Fruit fly (Drosophila melanogaster): Measurements from ENCODE around the gene Sec16.

The Sec16 gene

dm6 chrX:12579506-12579999 lies 16.3 kb upstream of the Sec16 start (continued):
- no peak for TF ChIP-seq Dll (GFP tag; IDR thresholded peaks at IDR 0.05; ENCODE audit: partially characterized antibody)
- TF ChIP-seq Med (GFP tag) = peak; percentile 99
- no peak for TF ChIP-seq Bgb (GFP tag; IDR thresholded peaks at IDR 0.05; ENCODE audit: partially characterized antibody)
- no peak for TF ChIP-seq knrl (GFP tag; IDR thresholded peaks at IDR 0.05; ENCODE audit: partially characterized antibody)
- peak; percentile 96 for TF ChIP-seq CG11695 (GFP tag; IDR thresholded peaks at IDR 0.05)
- TF ChIP-seq zen (tag; optimal IDR thresholded peaks at IDR 0.05) = peak; percentile 74
- TF ChIP-seq CG5180 (GFP tag; optimal IDR thresholded peaks at IDR 0.05) = peak; percentile 86
- TF ChIP-seq CG17612 (GFP tag; IDR thresholded peaks at IDR 0.05) = peak; percentile 75
- TF ChIP-seq CG1647 (GFP tag; optimal IDR thresholded peaks at IDR 0.05) = peak; percentile 90
- peak; percentile 72; the same call in 2 of the 3 replicates for TF ChIP-seq CG6175 (GFP tag; IDR thresholded peaks at IDR 0.05)
- TF ChIP-seq az2 (GFP tag; optimal IDR thresholded peaks at IDR 0.05) = peak; percentile 93
- peak; percentile 43; the same call in 1 of the 2 replicates for TF ChIP-seq CG4360 (GFP tag; IDR thresholded peaks at IDR 0.05)
- peak; percentile 95 for TF ChIP-seq CG12391 (tag; optimal IDR thresholded peaks at IDR 0.05)
- TF ChIP-seq mam (GFP tag; optimal IDR thresholded peaks at IDR 0.05) = peak; percentile 85
- TF ChIP-seq lab (GFP tag; optimal IDR thresholded peaks at IDR 0.05) = peak; percentile 98
- no peak for TF ChIP-seq zen2 (GFP tag; IDR thresholded peaks at IDR 0.05; ENCODE audit: partially characterized antibody)
- peak; percentile 71; the same call in 1 of the 2 replicates for TF ChIP-seq Lim3 (GFP tag; IDR thresholded peaks at IDR 0.05)
- peak; percentile 84 for TF ChIP-seq CG4404 (GFP tag; IDR thresholded peaks at IDR 0.05)
- peak; percentile 83 for TF ChIP-seq ara (GFP tag; IDR thresholded peaks at IDR 0.05)
- TF ChIP-seq C15 (GFP tag; IDR thresholded peaks at IDR 0.05) = peak; percentile 85
- TF ChIP-seq eyg (GFP tag; optimal IDR thresholded peaks at IDR 0.05) = peak; percentile 95
- peak; percentile 79 for TF ChIP-seq cato (GFP tag; optimal IDR thresholded peaks at IDR 0.05; ENCODE audit: borderline replicate concordance)
- TF ChIP-seq Gsc (GFP tag; IDR thresholded peaks at IDR 0.05) = peak; percentile 75
- peak; percentile 92 to 98 for TF ChIP-seq Hr51 (GFP tag; optimal IDR thresholded peaks at IDR 0.05)
- TF ChIP-seq CG11504 (tag; optimal IDR thresholded peaks at IDR 0.05) = peak; percentile 97
- peak; percentile 95 for TF ChIP-seq CG6854 (GFP tag; optimal IDR thresholded peaks at IDR 0.05)
- TF ChIP-seq CrebB (tag; optimal IDR thresholded peaks at IDR 0.05) = peak; percentile 89
- TF ChIP-seq HmgD (GFP tag; optimal IDR thresholded peaks at IDR 0.05) = peak; percentile 86
- peak; percentile 88 for TF ChIP-seq Taf1 (GFP tag; IDR thresholded peaks at IDR 0.05)
- peak; percentile 96 for TF ChIP-seq CG9727 (GFP tag; optimal IDR thresholded peaks at IDR 0.05)
- peak; percentile 96 for TF ChIP-seq Atf6 (GFP tag; IDR thresholded peaks at IDR 0.05)
- TF ChIP-seq CG4730 (GFP tag; IDR thresholded peaks at IDR 0.05) = peak; percentile 86
- TF ChIP-seq hb (GFP tag; IDR thresholded peaks at IDR 0.05; ENCODE audit: partially characterized antibody) = no peak
- no peak for TF ChIP-seq unc-4 (GFP tag; IDR thresholded peaks at IDR 0.05; ENCODE audit: partially characterized antibody)
- peak; percentile 97 for TF ChIP-seq Dek (tag; optimal IDR thresholded peaks at IDR 0.05)
- peak; percentile 97 for TF ChIP-seq CHES-1-like (GFP tag; optimal IDR thresholded peaks at IDR 0.05)
- 0 out of 3 replicates have a peak, but pooled peaks have one; percentile 10 for TF ChIP-seq CG14860 (GFP tag; IDR thresholded peaks at IDR 0.05; ENCODE audit: partially characterized antibody)
- TF ChIP-seq CG12155 (GFP tag; optimal IDR thresholded peaks at IDR 0.05) = peak; percentile 92
- TF ChIP-seq E2f2 (GFP tag; IDR thresholded peaks at IDR 0.05) = peak; percentile 77
- TF ChIP-seq cwo (GFP tag; optimal IDR thresholded peaks at IDR 0.05) = peak; percentile 94
- no peak for TF ChIP-seq inv (GFP tag; IDR thresholded peaks at IDR 0.05; ENCODE audit: partially characterized antibody)
- TF ChIP-seq CG1233 (GFP tag; optimal IDR thresholded peaks at IDR 0.05) = peak; percentile 93
- peak; percentile 87 for TF ChIP-seq otp (GFP tag; IDR thresholded peaks at IDR 0.05)
- TF ChIP-seq BtbVII (GFP tag; optimal IDR thresholded peaks at IDR 0.05) = peak; percentile 98
- TF ChIP-seq Hand (GFP tag; optimal IDR thresholded peaks at IDR 0.05) = peak; percentile 93
- peak; percentile 97 for TF ChIP-seq pb (GFP tag; optimal IDR thresholded peaks at IDR 0.05)
- no peak for TF ChIP-seq tna (GFP tag; IDR thresholded peaks at IDR 0.05; ENCODE audit: partially characterized antibody)
- TF ChIP-seq D19A (tag; optimal IDR thresholded peaks at IDR 0.05) = peak; percentile 89
- TF ChIP-seq HLH54F (GFP tag; optimal IDR thresholded peaks at IDR 0.05) = peak; percentile 95
